Fruit fly (Drosophila melanogaster): ENCODE data around the gene Imp.

Imp gene

DNA sequence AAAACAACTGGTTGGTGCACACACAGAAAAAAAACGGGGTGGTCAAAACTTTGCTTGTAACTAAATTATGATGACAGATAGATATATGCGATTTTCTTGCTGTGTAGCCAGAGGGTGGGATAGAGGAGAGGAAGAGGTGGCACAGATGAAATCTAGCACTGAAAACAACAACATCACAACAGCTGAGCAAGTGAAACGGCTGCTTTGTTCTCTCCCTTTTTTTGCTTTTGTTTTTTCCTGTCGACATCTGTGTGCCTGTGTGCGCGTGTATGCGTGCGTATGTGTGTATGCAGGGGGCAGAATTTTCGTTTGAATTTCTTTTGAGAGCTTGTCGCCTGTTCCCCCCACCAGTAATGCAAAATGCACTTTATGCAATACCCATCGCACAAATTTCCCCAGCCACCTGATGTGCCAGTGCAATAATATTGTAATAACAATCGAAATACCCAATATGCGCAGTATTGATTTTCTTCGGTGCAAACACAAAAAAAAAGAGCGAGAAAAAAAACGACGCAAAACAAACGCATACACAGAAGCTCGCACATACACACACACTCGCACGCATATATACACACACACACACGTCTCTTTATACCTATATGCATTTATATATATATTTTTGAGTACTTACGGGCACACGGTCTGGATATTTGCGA, 56.6 kb downstream of the Imp start (continued):
- no peak for TF ChIP-seq NK7.1 (GFP tag; optimal IDR thresholded peaks at IDR 0.05)
- TF ChIP-seq NFAT (GFP tag; IDR thresholded peaks at IDR 0.05) = peak; percentile 70; the same call in 1 of the 2 replicates
- peak; percentile 65; the same call in 2 of the 3 replicates for TF ChIP-seq ci (GFP tag; IDR thresholded peaks at IDR 0.05)
- peak; percentile 45 for TF ChIP-seq CG34376 (GFP tag; optimal IDR thresholded peaks at IDR 0.05)
- TF ChIP-seq B-H2 (GFP tag; optimal IDR thresholded peaks at IDR 0.05) = peak; percentile 83
- 0 out of 2 replicates have a peak, but pooled peaks have one; percentile 7 for TF ChIP-seq CG4730 (GFP tag; IDR thresholded peaks at IDR 0.05)
- peak; percentile 79 for TF ChIP-seq chm (GFP tag; IDR thresholded peaks at IDR 0.05)
- peak; percentile 64 for TF ChIP-seq grau (tag; optimal IDR thresholded peaks at IDR 0.05)
- no peak for TF ChIP-seq CG7271 (tag; optimal IDR thresholded peaks at IDR 0.05)
- peak; percentile 49 for TF ChIP-seq CG10366 (GFP tag; IDR thresholded peaks at IDR 0.05)
- no peak for TF ChIP-seq ro (GFP tag; IDR thresholded peaks at IDR 0.05)
- 0 out of 3 replicates have a peak, but pooled peaks have one; percentile 19 for TF ChIP-seq CG2889 (GFP tag; IDR thresholded peaks at IDR 0.05)
- TF ChIP-seq inv (GFP tag; IDR thresholded peaks at IDR 0.05; ENCODE audit: partially characterized antibody) = no peak
- peak; percentile 70 for TF ChIP-seq CG13894 (tag; optimal IDR thresholded peaks at IDR 0.05)
- TF ChIP-seq CHES-1-like (GFP tag; optimal IDR thresholded peaks at IDR 0.05) = peak; percentile 81
- no peak for TF ChIP-seq CG6791 (GFP tag; IDR thresholded peaks at IDR 0.05; ENCODE audit: partially characterized antibody)
- TF ChIP-seq ac (GFP tag; optimal IDR thresholded peaks at IDR 0.05) = no peak
- TF ChIP-seq ken (GFP tag; IDR thresholded peaks at IDR 0.05) = peak; percentile 42; the same call in 1 of the 3 replicates
- peak; percentile 51 for TF ChIP-seq Sox102F (GFP tag; optimal IDR thresholded peaks at IDR 0.05)
- TF ChIP-seq row (GFP tag; IDR thresholded peaks at IDR 0.05) = peak; percentile 83
- peak; percentile 46 for TF ChIP-seq phol (tag; optimal IDR thresholded peaks at IDR 0.05)
- TF ChIP-seq CG11695 (GFP tag; IDR thresholded peaks at IDR 0.05) = 0 out of 3 replicates have a peak, but pooled peaks have one; percentile 54
- TF ChIP-seq CG15011 (GFP tag; optimal IDR thresholded peaks at IDR 0.05) = peak; percentile 18
- no peak for TF ChIP-seq CG5245 (GFP tag; optimal IDR thresholded peaks at IDR 0.05)
- peak; percentile 62 for TF ChIP-seq wdn (GFP tag; IDR thresholded peaks at IDR 0.05)
- TF ChIP-seq sisA (GFP tag; IDR thresholded peaks at IDR 0.05) = peak; percentile 42
- peak; percentile 33 for TF ChIP-seq Dad (GFP tag; optimal IDR thresholded peaks at IDR 0.05)
- TF ChIP-seq Fer1 (GFP tag; optimal IDR thresholded peaks at IDR 0.05) = peak; percentile 73
- peak; percentile 94 for TF ChIP-seq crol (GFP tag; IDR thresholded peaks at IDR 0.05)
- no peak for TF ChIP-seq yki (optimal IDR thresholded peaks at IDR 0.05)
- peak; percentile 49 for TF ChIP-seq CG1832 (GFP tag; optimal IDR thresholded peaks at IDR 0.05)
- TF ChIP-seq CG32767 (GFP tag; IDR thresholded peaks at IDR 0.05) = peak; percentile 32; the same call in 1 of the 2 replicates
- TF ChIP-seq cas (GFP tag; IDR thresholded peaks at IDR 0.05) = no peak
- peak; percentile 56 for TF ChIP-seq unpg (GFP tag; optimal IDR thresholded peaks at IDR 0.05)
- peak; percentile 17 for TF ChIP-seq Ssrp (tag; optimal IDR thresholded peaks at IDR 0.05)
- TF ChIP-seq slp2 (GFP tag; optimal IDR thresholded peaks at IDR 0.05) = peak; percentile 40
- peak; percentile 58; the same call in 1 of the 3 replicates for TF ChIP-seq so (GFP tag; IDR thresholded peaks at IDR 0.05)
- peak; percentile 54 for TF ChIP-seq CG9609 (GFP tag; optimal IDR thresholded peaks at IDR 0.05)
- peak; percentile 62 for TF ChIP-seq CG13424 (tag; optimal IDR thresholded peaks at IDR 0.05)
- no peak for TF ChIP-seq bbx (GFP tag; IDR thresholded peaks at IDR 0.05; ENCODE audit: partially characterized antibody)
- no peak for TF ChIP-seq ato (GFP tag; IDR thresholded peaks at IDR 0.05; ENCODE audit: partially characterized antibody)
- peak; percentile 45 for TF ChIP-seq CG1647 (GFP tag; optimal IDR thresholded peaks at IDR 0.05)
- no peak for TF ChIP-seq CG42726 (GFP tag; IDR thresholded peaks at IDR 0.05; ENCODE audit: partially characterized antibody)
- 0 out of 3 replicates have a peak, but pooled peaks have one; percentile 33 for TF ChIP-seq sr (GFP tag; IDR thresholded peaks at IDR 0.05)
- TF ChIP-seq grn (GFP tag; optimal IDR thresholded peaks at IDR 0.05) = peak; percentile 58
- TF ChIP-seq NC2α (GFP tag; optimal IDR thresholded peaks at IDR 0.05) = no peak
- peak; percentile 80 for TF ChIP-seq Rfx (GFP tag; IDR thresholded peaks at IDR 0.05)
- no peak for TF ChIP-seq CG11085 (GFP tag; IDR thresholded peaks at IDR 0.05)
- TF ChIP-seq dan (GFP tag; IDR thresholded peaks at IDR 0.05) = no peak
- no peak for TF ChIP-seq CG10274 (GFP tag; optimal IDR thresholded peaks at IDR 0.05)
